Worm (Caenorhabditis elegans) whole organism, L4 larva: ENCODE results near the gene F17E9.2.
"Not testable (repeated sequence)": the region's sequence is repeated elsewhere in the genome, so short reads cannot be mapped to it uniquely, and the experiment has no call there.

ENCODE experiments used
- D1046.2 ChIP-seq: fragments of 200-800 bp; sonication (Bioruptor generic); IDR thresholded peaks from 2 replicates; pipeline ENCODE4 v1.3.6; 2022; ENCODE audit warnings: missing genetic modification characterization, missing compliant biosample characterization
- F26F4.8 ChIP-seq: fragments of 200-800 bp; sonication (Bioruptor generic); conservative IDR thresholded peaks from 2 replicates; pipeline ENCODE4 v1.3.6; 2022; ENCODE audit warnings: missing genetic modification characterization, missing compliant biosample characterization
- F49E8.2 ChIP-seq: sonication (generic microtip); optimal IDR thresholded peaks from 2 replicates; lab custom pipeline; 2016; ENCODE audit warnings: missing compliant biosample characterization, mild to moderate bottlenecking, missing genetic modification characterization, borderline replicate concordance
- R02D3.7 ChIP-seq: fragments of 150-350 bp; sonication (generic microtip); optimal IDR thresholded peaks from 3 replicates; lab custom pipeline; 2014; ENCODE audit warnings: missing biosample characterization, missing genetic modification characterization
- T26A8.4 ChIP-seq: fragments of 200-800 bp; sonication (Bioruptor generic); IDR thresholded peaks from 2 replicates; pipeline ENCODE4 v1.3.6; 2022; ENCODE audit warnings: missing genetic modification characterization, missing compliant biosample characterization
- Y105C5A.15 ChIP-seq: fragments of 200-800 bp; sonication (Bioruptor generic); IDR thresholded peaks from 2 replicates; pipeline ENCODE4 v1.3.6; 2022; ENCODE audit warnings: missing genetic modification characterization, missing compliant biosample characterization
- arid-1 ChIP-seq: fragments of 200-800 bp; sonication (Bioruptor generic); conservative IDR thresholded peaks from 2 replicates; pipeline ENCODE4 v1.3.6; 2022; ENCODE audit warnings: missing genetic modification reagents, missing genetic modification characterization, missing compliant biosample characterization
- attf-4 ChIP-seq: sonication (generic microtip); optimal IDR thresholded peaks from 3 replicates; lab custom pipeline; 2017; ENCODE audit warnings: missing biosample characterization, missing genetic modification characterization
- ceh-32 ChIP-seq: sonication (generic microtip); optimal IDR thresholded peaks from 2 replicates; lab custom pipeline; 2016; ENCODE audit warnings: mild to moderate bottlenecking, missing genetic modification characterization, missing compliant biosample characterization; ENCODE audit not compliant: poor library complexity
- ceh-44 ChIP-seq: fragments of 200-800 bp; sonication (Bioruptor generic); IDR thresholded peaks from 2 replicates; pipeline ENCODE4 v1.3.6; 2022; ENCODE audit warnings: missing genetic modification reagents, missing genetic modification characterization, missing compliant biosample characterization
- cey-2 ChIP-seq: sonication (generic microtip); optimal IDR thresholded peaks from 3 replicates; lab custom pipeline; 2017; ENCODE audit warnings: missing genetic modification characterization, mild to moderate bottlenecking, missing compliant biosample characterization, antibody characterized with exemption, borderline replicate concordance; ENCODE audit not compliant: insufficient read depth
- daf-19 ChIP-seq: fragments of 200-800 bp; sonication (Bioruptor generic); conservative IDR thresholded peaks from 2 replicates; pipeline ENCODE4 v1.3.6; 2022; ENCODE audit warnings: missing genetic modification characterization, missing compliant biosample characterization
- dve-1 ChIP-seq: sonication (generic microtip); optimal IDR thresholded peaks from 2 replicates; lab custom pipeline; 2017; ENCODE audit warnings: antibody characterized with exemption, mild to moderate bottlenecking, missing genetic modification characterization, missing compliant biosample characterization; ENCODE audit not compliant: insufficient read depth
- egl-43 ChIP-seq: fragments of 200-800 bp; sonication (Bioruptor generic); IDR thresholded peaks from 2 replicates; pipeline ENCODE4 v1.3.6; 2022; ENCODE audit warnings: missing genetic modification reagents, missing genetic modification characterization, missing compliant biosample characterization
- hmg-1.1 ChIP-seq: fragments of 200-800 bp; sonication (Bioruptor generic); IDR thresholded peaks from 2 replicates; pipeline ENCODE4 v1.3.6; 2022; ENCODE audit warnings: missing genetic modification reagents, missing genetic modification characterization, missing compliant biosample characterization
- madf-9 ChIP-seq: fragments of 200-800 bp; sonication (Bioruptor generic); conservative IDR thresholded peaks from 2 replicates; pipeline ENCODE4 v1.3.6; 2022; ENCODE audit warnings: missing genetic modification reagents, missing genetic modification characterization, missing compliant biosample characterization
- mdl-1 ChIP-seq, 2 experiments: fragments of 150-350 bp in 1 of 2; sonication (generic microtip) in 1 of 2; optimal IDR thresholded peaks; 2 replicates each; lab custom pipeline; 2014 to 2017; ENCODE audit warnings: missing biosample characterization in 2 of 2, missing genetic modification characterization in 2 of 2
- nhr-102 ChIP-seq: sonication (generic microtip); optimal IDR thresholded peaks from 2 replicates; lab custom pipeline; 2016; ENCODE audit warnings: mild to moderate bottlenecking, missing genetic modification characterization, moderate library complexity, missing compliant biosample characterization
- nhr-11 ChIP-seq: fragments of 150-350 bp; optimal IDR thresholded peaks from 2 replicates; lab custom pipeline; 2014; ENCODE audit warnings: missing biosample characterization, missing genetic modification characterization
- nhr-25 ChIP-seq: sonication (generic microtip); optimal IDR thresholded peaks from 2 replicates; lab custom pipeline; 2017; ENCODE audit warnings: missing genetic modification characterization, mild to moderate bottlenecking, missing compliant biosample characterization, antibody characterized with exemption, moderate library complexity, borderline replicate concordance; ENCODE audit not compliant: insufficient read depth
- nhr-48 ChIP-seq: sonication (generic microtip); optimal IDR thresholded peaks from 2 replicates; lab custom pipeline; 2016; ENCODE audit warnings: mild to moderate bottlenecking, missing genetic modification characterization, missing compliant biosample characterization
- pha-4 ChIP-seq, 2 experiments: fragments of 150-350 bp in 1 of 2; fragments of 200-800 bp in 1 of 2; sonication (Bioruptor generic) in 1 of 2; IDR thresholded peaks in 1 of 2; optimal IDR thresholded peaks in 1 of 2; 2 replicates each; pipeline versions ENCODE4 v1.3.6 to Lab custom; 2014 to 2022; ENCODE audit warnings: missing genetic modification characterization in 2 of 2, missing genetic modification reagents in 2 of 2, missing biosample characterization in 1 of 2, missing compliant biosample characterization in 1 of 2
- pqm-1 ChIP-seq: sonication (generic microtip); optimal IDR thresholded peaks from 2 replicates; lab custom pipeline; 2017; ENCODE audit warnings: missing biosample characterization, missing genetic modification characterization
- rbr-2 ChIP-seq: sonication (generic microtip); optimal IDR thresholded peaks from 2 replicates; lab custom pipeline; 2016; ENCODE audit warnings: missing genotype, missing genetic modification characterization, missing compliant biosample characterization
- set-16 ChIP-seq: fragments of 200-800 bp; sonication (Bioruptor generic); IDR thresholded peaks from 2 replicates; pipeline ENCODE4 v1.3.6; 2022; ENCODE audit warnings: missing genetic modification reagents, missing genetic modification characterization, missing compliant biosample characterization
- snpc-1.2 ChIP-seq: fragments of 200-800 bp; sonication (Bioruptor generic); IDR thresholded peaks from 2 replicates; pipeline ENCODE4 v1.3.6; 2022; ENCODE audit warnings: missing genetic modification reagents, missing genetic modification characterization, missing compliant biosample characterization
- vab-7 ChIP-seq: fragments of 200-800 bp; sonication (Bioruptor generic); IDR thresholded peaks from 2 replicates; pipeline ENCODE4 v1.3.6; 2022; ENCODE audit warnings: missing genetic modification reagents, missing genetic modification characterization, missing compliant biosample characterization
- zfp-3 ChIP-seq: fragments of 200-800 bp; sonication (Bioruptor generic); conservative IDR thresholded peaks from 2 replicates; pipeline ENCODE4 v1.3.6; 2022; ENCODE audit warnings: missing genetic modification reagents, missing genetic modification characterization, missing compliant biosample characterization
- zip-11 ChIP-seq: fragments of 200-800 bp; sonication (Bioruptor generic); IDR thresholded peaks from 2 replicates; pipeline ENCODE4 v1.3.6; 2022; ENCODE audit warnings: missing genetic modification characterization, missing compliant biosample characterization
- zip-2 ChIP-seq: fragments of 150-350 bp; optimal IDR thresholded peaks from 2 replicates; lab custom pipeline; 2014; ENCODE audit warnings: missing biosample characterization, missing genetic modification characterization
- ztf-7 ChIP-seq: fragments of 150-350 bp; optimal IDR thresholded peaks from 2 replicates; lab custom pipeline; 2014; ENCODE audit warnings: missing biosample characterization, missing genetic modification characterization

F17E9.2 gene

DNA sequence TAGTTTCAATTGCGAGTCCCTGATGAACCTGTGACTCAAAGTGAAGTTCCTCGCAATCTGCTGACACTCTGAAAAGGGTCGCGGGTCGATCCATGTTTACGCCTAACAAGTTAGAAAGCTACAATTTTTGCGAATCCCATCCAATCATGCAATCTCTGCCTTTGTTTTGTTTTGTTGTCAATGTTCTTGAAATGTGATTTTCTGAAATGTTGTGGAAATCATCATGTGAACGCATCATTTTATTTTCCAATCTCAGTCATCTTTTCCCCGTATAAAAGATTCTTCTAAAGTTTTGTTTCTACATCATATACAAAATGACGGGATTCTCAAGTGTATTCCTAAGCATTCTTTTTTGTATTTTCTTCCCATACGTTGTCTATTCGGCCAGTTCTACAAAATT is 7.6 kb upstream of the F17E9.2 start, which contains the start of gene F17E9.4:
F17E9.4 (plus strand) TSS at position 301 of the 400 bp plus-strand sequence.
- TF ChIP-seq daf-19 (GFP tag; lab: Robert Waterston, UW), result no peak
- TF ChIP-seq zfp-3 (GFP tag; lab: Robert Waterston, UW), result no peak
- no peak for TF ChIP-seq Y105C5A.15 (GFP tag; lab: Robert Waterston, UW)
- TF ChIP-seq set-16 (GFP tag; lab: Robert Waterston, UW), result no peak
- no peak for TF ChIP-seq zip-2 (tag; lab: Kevin White, UChicago)
- no peak for TF ChIP-seq ztf-7 (tag; lab: Kevin White, UChicago)
- TF ChIP-seq T26A8.4, result no peak
- no peak for TF ChIP-seq rbr-2 (tag; lab: Kevin White, UChicago)
- TF ChIP-seq R02D3.7, result no peak
- TF ChIP-seq vab-7, result no peak
- no peak for TF ChIP-seq pqm-1 (tag; lab: Kevin White, UChicago)
- TF ChIP-seq D1046.2, result no peak
- no peak for TF ChIP-seq cey-2 (tag; lab: Kevin White, UChicago)
- no peak for TF ChIP-seq nhr-11 (tag; lab: Kevin White, UChicago)
- no peak for TF ChIP-seq mdl-1 (tag; optimal IDR thresholded peaks at IDR 0.05; lab: Kevin White, UChicago)
- TF ChIP-seq nhr-25 (tag; lab: Kevin White, UChicago), result no peak
- no peak for TF ChIP-seq hmg-1.1 (GFP tag; lab: Robert Waterston, UW)

- not testable (repeated sequence) for TF ChIP-seq zip-11 (GFP tag; lab: Robert Waterston, UW); attf-4 (tag; lab: Kevin White, UChicago); ceh-44 (GFP tag; lab: Robert Waterston, UW)
- TF ChIP-seq, all 104 proteins: peak for 0; not testable (repeated sequence) for 104
These were observed 3.7 kb upstream of the F17E9.2 start, which contains the start of gene F17E9.16 for ce11 chrIV:8352036-8352435. Gene F17E9.16, plus strand, starts transcription at chrIV:8352336.

- TF ChIP-seq ceh-32, result no peak
- no peak for TF ChIP-seq dve-1 (tag; lab: Kevin White, UChicago)
- TF ChIP-seq arid-1 (GFP tag; lab: Robert Waterston, UW), result no peak
- TF ChIP-seq nhr-102 (tag; lab: Kevin White, UChicago), result no peak
- no peak for TF ChIP-seq pqm-1 (tag; lab: Kevin White, UChicago)
- no peak for TF ChIP-seq egl-43
- TF ChIP-seq F49E8.2 (tag; lab: Kevin White, UChicago), result no peak
- TF ChIP-seq madf-9 (GFP tag; lab: Robert Waterston, UW), result no peak
- TF ChIP-seq nhr-48, result no peak
- TF ChIP-seq ceh-44 (GFP tag; lab: Robert Waterston, UW), result no peak
- TF ChIP-seq Y105C5A.15 (GFP tag; lab: Robert Waterston, UW), result no peak
- TF ChIP-seq pha-4 (GFP tag; IDR thresholded peaks at IDR 0.05; lab: Robert Waterston, UW), result no peak
- no peak for TF ChIP-seq pha-4 (tag; optimal IDR thresholded peaks at IDR 0.05; lab: Kevin White, UChicago)
- TF ChIP-seq nhr-25 (tag; lab: Kevin White, UChicago), result no peak
- no peak for TF ChIP-seq F26F4.8 (GFP tag; lab: Robert Waterston, UW)
- TF ChIP-seq zip-2 (tag; lab: Kevin White, UChicago), result no peak
These were observed 1.1 kb upstream of the F17E9.2 start, which contains the start of gene F17E9.3 for ce11 chrIV:8354572-8354971. Gene F17E9.3, plus strand, starts transcription at chrIV:8354872.

- TF ChIP-seq snpc-1.2 (GFP tag; lab: Robert Waterston, UW) (no peak), set-16 (GFP tag; lab: Robert Waterston, UW) (peak; percentile 76; the same call in 1 of the 2 replicates), nhr-102 (tag; lab: Kevin White, UChicago) (no peak)
These were observed 1.6 kb downstream of the F17E9.2 start for ce11 chrIV:8357299-8357698.
